Fruit fly (Drosophila melanogaster) whole organism, adult: ENCODE measurements around the gene CG34163.

Experiments used
- CG11617 ChIP-seq: fragments of 200-800 bp; sonication (Bioruptor generic); optimal IDR thresholded peaks from 2 replicates; lab custom pipeline; 2017; ENCODE audit warnings: mild to moderate bottlenecking, missing biosample characterization, missing genetic modification reagents, missing genetic modification characterization
- CG14711 ChIP-seq: fragments of 200-800 bp; sonication (Bioruptor generic); optimal IDR thresholded peaks from 2 replicates; lab custom pipeline; 2018; ENCODE audit warnings: missing biosample characterization, mild to moderate bottlenecking, missing genetic modification characterization, moderate library complexity
- CG5204 ChIP-seq: fragments of 200-800 bp; sonication (Bioruptor generic); optimal IDR thresholded peaks from 2 replicates; lab custom pipeline; 2016; ENCODE audit warnings: missing biosample characterization, missing genetic modification characterization
- CG7101 ChIP-seq: fragments of 200-800 bp; sonication (Bioruptor generic); optimal IDR thresholded peaks from 2 replicates; lab custom pipeline; 2018; ENCODE audit warnings: missing biosample characterization, mild to moderate bottlenecking, missing genetic modification characterization, moderate library complexity
- Clk ChIP-seq: fragments of 200-800 bp; sonication (Bioruptor generic); optimal IDR thresholded peaks from 2 replicates; lab custom pipeline; 2017; ENCODE audit warnings: missing biosample characterization, missing genetic modification characterization
- Crg-1 ChIP-seq: fragments of 200-800 bp; sonication (Bioruptor generic); optimal IDR thresholded peaks from 2 replicates; lab custom pipeline; 2016; ENCODE audit warnings: missing biosample characterization, missing genetic modification characterization
- Hr96 ChIP-seq: fragments of 200-800 bp; sonication (Bioruptor generic); optimal IDR thresholded peaks from 2 replicates; lab custom pipeline; 2016; ENCODE audit warnings: missing biosample characterization, missing genetic modification characterization
- Mnt ChIP-seq: fragments of 200-800 bp; sonication (Bioruptor generic); optimal IDR thresholded peaks from 2 replicates; lab custom pipeline; 2016; ENCODE audit warnings: missing biosample characterization, mild to moderate bottlenecking, missing genetic modification characterization
- bab1 ChIP-seq: fragments of 200-800 bp; sonication (Bioruptor generic); optimal IDR thresholded peaks from 3 replicates; lab custom pipeline; 2019; ENCODE audit warnings: missing biosample characterization, mild to moderate bottlenecking, missing genetic modification characterization, moderate library complexity
- cic ChIP-seq: fragments of 200-800 bp; sonication (Bioruptor generic); optimal IDR thresholded peaks from 2 replicates; lab custom pipeline; 2017; ENCODE audit warnings: missing biosample characterization, mild to moderate bottlenecking, missing genetic modification characterization, moderate library complexity
- cnc ChIP-seq, 2 experiments: fragments of >200 bp; optimal IDR thresholded peaks; 2 replicates each; lab custom pipeline; 2017
- ovo ChIP-seq: fragments of 200-800 bp; sonication (Bioruptor generic); optimal IDR thresholded peaks from 2 replicates; lab custom pipeline; 2016; ENCODE audit warnings: missing biosample characterization, missing genetic modification characterization
- pad ChIP-seq: fragments of 200-800 bp; sonication (Bioruptor generic); optimal IDR thresholded peaks from 3 replicates; lab custom pipeline; 2017; ENCODE audit warnings: missing biosample characterization, missing genetic modification characterization, mild to moderate bottlenecking, moderate library complexity, missing genetic modification reagents
- tj ChIP-seq: fragments of 200-800 bp; sonication (Bioruptor generic); optimal IDR thresholded peaks from 3 replicates; lab custom pipeline; 2017; ENCODE audit warnings: missing biosample characterization, mild to moderate bottlenecking, missing genetic modification characterization, moderate library complexity

CG34163 gene

dm6 chr2L:12030552-12031131 is 42.6 kb downstream of the CG34163 start:
- TF ChIP-seq CG5204 (GFP tag; lab: Kevin White, UChicago) (no peak), Clk (GFP tag; lab: Kevin White, UChicago) (no peak), tj (GFP tag; lab: Kevin White, UChicago) (no peak), cic (GFP tag; lab: Kevin White, UChicago) (peak; percentile 4)

- TF ChIP-seq tj (GFP tag; lab: Kevin White, UChicago) = no peak
- TF ChIP-seq CG5204 (GFP tag; lab: Kevin White, UChicago) = no peak
- no peak for TF ChIP-seq CG14711 (tag; lab: Kevin White, UChicago)
- no peak for TF ChIP-seq CG7101
- TF ChIP-seq CG11617 (GFP tag; lab: Kevin White, UChicago) = no peak
- TF ChIP-seq Crg-1 (GFP tag; lab: Kevin White, UChicago) = no peak
- no peak for TF ChIP-seq Mnt
- no peak for TF ChIP-seq pad (GFP tag; lab: Kevin White, UChicago)
- TF ChIP-seq cnc (optimal IDR thresholded peaks at IDR 0.05; lab: Kevin White, UChicago) = no peak
- no peak for TF ChIP-seq Clk (GFP tag; lab: Kevin White, UChicago)
- no peak for TF ChIP-seq bab1
Measured at dm6 chr2L:12033890-12034289, 45.8 kb downstream of the CG34163 start, which contains the start of gene CG18788. Gene CG18788 (plus strand): TSS chr2L:12034190.

- TF ChIP-seq CG7101 (no peak), CG5204 (GFP tag; lab: Kevin White, UChicago) (no peak), ovo (GFP tag; lab: Kevin White, UChicago) (peak; percentile 13), cic (GFP tag; lab: Kevin White, UChicago) (no peak), Hr96 (no peak), CG11617 (GFP tag; lab: Kevin White, UChicago) (no peak), Mnt (peak; percentile 81), tj (GFP tag; lab: Kevin White, UChicago) (no peak)
Measured at dm6 chr2L:12038177-12038581, 50.1 kb downstream of the CG34163 start, which contains the start of gene Tom70. Gene Tom70 (minus strand): TSS chr2L:12038511.
